Worm (Caenorhabditis elegans) whole organism, midembryonic: ENCODE data around the gene W07G4.8.

ENCODE experiments used
- T22C8.4 ChIP-seq: fragments of 200-800 bp; sonication (Bioruptor generic); IDR thresholded peaks from 2 replicates; pipeline ENCODE4 v1.3.6; 2022; ENCODE audit warnings: missing genetic modification characterization, missing compliant biosample characterization
- cog-1 ChIP-seq: sonication (generic microtip); optimal IDR thresholded peaks from 2 replicates; lab custom pipeline; 2016; ENCODE audit warnings: missing genetic modification characterization, missing compliant biosample characterization
- flt-1 ChIP-seq: fragments of 200-800 bp; sonication (Bioruptor generic); IDR thresholded peaks from 2 replicates; pipeline ENCODE4 v1.3.6; 2022; ENCODE audit warnings: missing genetic modification characterization, missing compliant biosample characterization
- klf-2 ChIP-seq: fragments of 200-800 bp; sonication (Bioruptor generic); conservative IDR thresholded peaks from 2 replicates; pipeline ENCODE4 v1.3.6; 2022; ENCODE audit warnings: missing genetic modification reagents, missing genetic modification characterization, missing compliant biosample characterization
- med-1 ChIP-seq: sonication (generic microtip); optimal IDR thresholded peaks from 2 replicates; lab custom pipeline; 2017; ENCODE audit warnings: missing genetic modification characterization, mild to moderate bottlenecking, missing compliant biosample characterization, antibody characterized with exemption, missing genetic modification reagents; ENCODE audit not compliant: insufficient read depth
- ref-1 ChIP-seq: fragments of 200-800 bp; sonication (Bioruptor generic); conservative IDR thresholded peaks from 2 replicates; pipeline ENCODE4 v1.3.6; 2022; ENCODE audit warnings: missing genetic modification reagents, missing genetic modification characterization, missing compliant biosample characterization
- tab-1 ChIP-seq: fragments of 200-800 bp; sonication (Bioruptor generic); IDR thresholded peaks from 2 replicates; pipeline ENCODE4 v1.3.6; 2022; ENCODE audit warnings: missing genetic modification characterization, missing compliant biosample characterization
- ztf-23 ChIP-seq: fragments of 200-800 bp; sonication (Bioruptor generic); IDR thresholded peaks from 2 replicates; pipeline ENCODE4 v1.3.6; 2022; ENCODE audit warnings: missing genetic modification reagents, missing genetic modification characterization, missing compliant biosample characterization
- ztf-29 ChIP-seq: fragments of 200-800 bp; sonication (Bioruptor generic); IDR thresholded peaks from 2 replicates; pipeline ENCODE4 v1.3.6; 2022; ENCODE audit warnings: missing genetic modification reagents, missing genetic modification characterization, missing compliant biosample characterization

Gene W07G4.8

ce11 chrV:13082442-13083126 is 33.2 kb upstream of the W07G4.8 start, which contains the start of gene C34B4.2:
TSS of gene C34B4.2 (plus strand) at chrV:13083055.
- TF ChIP-seq cog-1 (tag; lab: Kevin White, UChicago) (peak; percentile 6), ztf-23 (no peak)

- TF ChIP-seq ztf-23 (no peak), med-1 (GFP tag; lab: Kevin White, UChicago) (no peak), ztf-29 (GFP tag; lab: Robert Waterston, UW) (no peak)
Observed at ce11 chrV:13081197-13081747, 31.9 kb upstream of the W07G4.8 start.

- TF ChIP-seq cog-1 (tag; lab: Kevin White, UChicago) (no peak), T22C8.4 (GFP tag; lab: Robert Waterston, UW) (no peak), ref-1 (GFP tag; lab: Robert Waterston, UW) (no peak), flt-1 (no peak), klf-2 (no peak), tab-1 (GFP tag; lab: Robert Waterston, UW) (no peak), med-1 (GFP tag; lab: Kevin White, UChicago) (no peak), ztf-23 (no peak), ztf-29 (GFP tag; lab: Robert Waterston, UW) (no peak)
Observed at ce11 chrV:13075432-13075831, 26.1 kb upstream of the W07G4.8 start.

DNA sequence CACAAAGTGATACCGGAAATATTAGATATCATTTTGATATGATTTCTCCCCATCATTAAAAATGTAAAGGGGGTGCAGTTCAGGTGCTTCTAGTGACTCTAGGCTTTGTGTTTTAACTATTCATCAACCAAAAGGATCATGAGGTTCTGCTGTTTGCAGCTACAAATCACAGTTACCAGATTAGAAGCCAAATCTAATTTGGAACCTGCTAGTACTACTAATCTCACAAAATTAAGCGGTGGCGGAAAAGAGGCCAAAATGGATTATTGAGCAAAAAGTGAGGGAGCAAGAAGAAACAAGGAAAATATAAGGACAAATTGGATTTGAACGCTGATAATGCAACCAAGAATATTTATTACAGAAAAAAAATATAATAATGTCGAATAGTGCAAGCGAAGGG is 24.8 kb upstream of the W07G4.8 start:
- TF ChIP-seq flt-1 (no peak), ref-1 (GFP tag; lab: Robert Waterston, UW) (no peak), T22C8.4 (GFP tag; lab: Robert Waterston, UW) (no peak), med-1 (GFP tag; lab: Kevin White, UChicago) (no peak), ztf-29 (GFP tag; lab: Robert Waterston, UW) (no peak), tab-1 (GFP tag; lab: Robert Waterston, UW) (no peak), klf-2 (no peak), ztf-23 (no peak), cog-1 (tag; lab: Kevin White, UChicago) (no peak)

ce11 chrV:13073145-13073544 is 23.8 kb upstream of the W07G4.8 start:
- TF ChIP-seq ref-1 (GFP tag; lab: Robert Waterston, UW) (no peak), T22C8.4 (GFP tag; lab: Robert Waterston, UW) (no peak), ztf-23 (no peak), klf-2 (no peak), tab-1 (GFP tag; lab: Robert Waterston, UW) (no peak), med-1 (GFP tag; lab: Kevin White, UChicago) (no peak), cog-1 (tag; lab: Kevin White, UChicago) (no peak), flt-1 (no peak), ztf-29 (GFP tag; lab: Robert Waterston, UW) (no peak)

ce11 chrV:13071052-13071451 is 21.7 kb upstream of the W07G4.8 start, which contains the start of gene C34B4.3:
TSS of gene C34B4.3 (minus strand) at chrV:13071152.
- TF ChIP-seq cog-1 (tag; lab: Kevin White, UChicago), result no peak

DNA sequence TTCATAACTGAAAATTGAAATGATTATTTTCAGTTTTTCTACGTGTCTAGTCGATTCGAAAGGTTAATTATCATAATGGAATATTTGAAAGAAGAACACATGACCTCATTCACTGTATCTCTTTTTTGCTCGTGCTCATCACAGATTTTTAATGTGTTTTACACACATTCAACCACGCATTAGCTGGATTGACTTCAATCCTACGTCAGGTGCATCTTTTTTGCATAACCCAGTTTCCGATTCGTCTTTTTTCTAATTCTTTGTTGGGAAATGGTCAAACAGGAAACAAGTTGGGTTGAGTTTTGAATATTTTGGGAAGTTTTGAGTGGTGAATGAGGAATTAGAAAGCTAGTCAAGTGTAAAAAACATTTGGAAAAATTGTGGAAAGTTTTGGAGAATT is 20.9 kb upstream of the W07G4.8 start:
- TF ChIP-seq tab-1 (GFP tag; lab: Robert Waterston, UW), result no peak
- no peak for TF ChIP-seq cog-1 (tag; lab: Kevin White, UChicago)
- TF ChIP-seq med-1 (GFP tag; lab: Kevin White, UChicago), result no peak
- no peak for TF ChIP-seq ztf-23
- TF ChIP-seq T22C8.4 (GFP tag; lab: Robert Waterston, UW), result no peak
- TF ChIP-seq flt-1, result no peak
- TF ChIP-seq klf-2, result no peak
- no peak for TF ChIP-seq ref-1 (GFP tag; lab: Robert Waterston, UW)
- no peak for TF ChIP-seq ztf-29 (GFP tag; lab: Robert Waterston, UW)

DNA sequence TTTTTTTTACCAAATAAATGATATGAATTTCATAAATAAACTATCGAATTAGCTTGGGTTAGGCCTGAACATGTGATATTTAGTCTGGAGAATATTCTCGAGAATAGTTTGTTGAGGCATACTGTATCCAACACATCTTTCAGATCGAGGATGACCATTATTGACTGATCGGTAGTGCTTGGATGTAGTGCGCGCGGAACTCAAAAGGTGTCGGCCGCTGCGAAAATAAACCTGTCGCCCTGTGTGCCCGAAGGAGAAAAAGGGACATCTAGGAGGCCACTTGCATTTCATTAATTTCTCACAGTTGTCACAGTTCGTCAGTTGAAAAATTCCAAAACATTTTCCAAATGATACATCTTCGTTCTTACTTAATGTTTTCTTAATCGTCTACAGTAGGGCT is 14.8 kb upstream of the W07G4.8 start:
- TF ChIP-seq ztf-23, result no peak
- TF ChIP-seq klf-2, result no peak
- TF ChIP-seq flt-1, result no peak
- TF ChIP-seq T22C8.4 (GFP tag; lab: Robert Waterston, UW), result no peak
- no peak for TF ChIP-seq ztf-29 (GFP tag; lab: Robert Waterston, UW)
- no peak for TF ChIP-seq cog-1 (tag; lab: Kevin White, UChicago)

- no peak for TF ChIP-seq med-1 (GFP tag; lab: Kevin White, UChicago)
- TF ChIP-seq ztf-29 (GFP tag; lab: Robert Waterston, UW), result no peak
- no peak for TF ChIP-seq T22C8.4 (GFP tag; lab: Robert Waterston, UW)
- no peak for TF ChIP-seq ztf-23
- no peak for TF ChIP-seq flt-1
- no peak for TF ChIP-seq cog-1 (tag; lab: Kevin White, UChicago)
- TF ChIP-seq klf-2, result no peak
- no peak for TF ChIP-seq tab-1 (GFP tag; lab: Robert Waterston, UW)
- TF ChIP-seq ref-1 (GFP tag; lab: Robert Waterston, UW), result no peak
Observed at ce11 chrV:13063402-13063801, 14.0 kb upstream of the W07G4.8 start.

- TF ChIP-seq cog-1 (tag; lab: Kevin White, UChicago) (no peak), ztf-29 (GFP tag; lab: Robert Waterston, UW) (no peak), klf-2 (no peak), tab-1 (GFP tag; lab: Robert Waterston, UW) (no peak), ztf-23 (no peak), ref-1 (GFP tag; lab: Robert Waterston, UW) (no peak), T22C8.4 (GFP tag; lab: Robert Waterston, UW) (no peak), flt-1 (no peak)
Observed at ce11 chrV:13061836-13062235, 12.5 kb upstream of the W07G4.8 start, which contains the start of gene F42E8.1. TSS of gene F42E8.1 (plus strand) at chrV:13062136.
